Worm (Caenorhabditis elegans): Measurements from ENCODE around the gene pid-5.

DNA sequence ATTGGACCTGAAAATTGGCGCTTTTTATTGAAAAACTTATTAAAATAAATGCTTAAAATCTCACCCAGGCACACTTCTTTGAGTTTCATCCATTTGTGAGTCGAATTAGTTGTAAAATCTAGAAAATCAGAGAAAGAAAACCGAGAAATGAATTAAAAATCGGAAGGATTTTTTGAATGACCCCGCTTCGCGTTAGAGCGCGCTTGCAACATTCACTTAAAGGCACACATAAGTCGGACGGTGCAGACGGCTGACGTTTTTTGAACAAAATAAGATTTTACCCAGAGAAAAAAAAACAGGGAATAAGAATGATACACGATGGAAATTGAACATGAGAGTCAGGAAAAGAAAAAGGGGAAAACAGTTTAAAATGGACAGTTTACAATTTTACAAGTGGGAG lies 6.0 kb upstream of the pid-5 start:
- TF ChIP-seq him-1 (tag; optimal IDR thresholded peaks at IDR 0.05), result no peak
- no peak for TF ChIP-seq dao-5 (tag; optimal IDR thresholded peaks at IDR 0.05)

Measured in whole organism, L4/young adult.